Worm (Caenorhabditis elegans) whole organism, L4 larva: ENCODE measurements around the gene F38E11.6.

Experiments
- D1046.2 ChIP-seq: fragments of 200-800 bp; sonication (Bioruptor generic); IDR thresholded peaks from 2 replicates; pipeline ENCODE4 v1.3.6; 2022; ENCODE audit warnings: missing genetic modification characterization, missing compliant biosample characterization
- F26F4.8 ChIP-seq: fragments of 200-800 bp; sonication (Bioruptor generic); conservative IDR thresholded peaks from 2 replicates; pipeline ENCODE4 v1.3.6; 2022; ENCODE audit warnings: missing genetic modification characterization, missing compliant biosample characterization
- F37D6.2 ChIP-seq: sonication (generic microtip); optimal IDR thresholded peaks from 2 replicates; lab custom pipeline; 2016; ENCODE audit warnings: mild to moderate bottlenecking, missing genetic modification characterization, missing compliant biosample characterization
- F44E2.7 ChIP-seq: fragments of 200-800 bp; sonication (Bioruptor generic); IDR thresholded peaks from 2 replicates; pipeline ENCODE4 v2.1.2; 2022; ENCODE audit warnings: missing genetic modification characterization, missing compliant biosample characterization
- T26A8.4 ChIP-seq: fragments of 200-800 bp; sonication (Bioruptor generic); IDR thresholded peaks from 2 replicates; pipeline ENCODE4 v1.3.6; 2022; ENCODE audit warnings: missing genetic modification characterization, missing compliant biosample characterization
- Y5F2A.4 ChIP-seq: fragments of 200-800 bp; sonication (Bioruptor generic); optimal IDR thresholded peaks from 2 replicates; lab custom pipeline; 2018; ENCODE audit warnings: mild to moderate bottlenecking, missing genetic modification characterization, missing compliant biosample characterization
- Y75B8A.6 ChIP-seq: fragments of 200-800 bp; sonication (Bioruptor generic); IDR thresholded peaks from 2 replicates; pipeline ENCODE4 v1.3.6; 2022; ENCODE audit warnings: missing genetic modification reagents, missing genetic modification characterization, missing compliant biosample characterization
- ZK337.2 ChIP-seq: fragments of 200-800 bp; sonication (Bioruptor generic); IDR thresholded peaks from 2 replicates; pipeline ENCODE4 v1.3.6; 2022; ENCODE audit warnings: missing genetic modification reagents, missing genetic modification characterization, missing compliant biosample characterization
- ceh-20 ChIP-seq: fragments of 200-800 bp; sonication (Bioruptor generic); IDR thresholded peaks from 2 replicates; pipeline ENCODE4 v1.3.6; 2022; ENCODE audit warnings: missing genetic modification reagents, missing genetic modification characterization, missing compliant biosample characterization
- ceh-82 ChIP-seq: sonication (generic microtip); optimal IDR thresholded peaks from 2 replicates; lab custom pipeline; 2017; ENCODE audit warnings: missing biosample characterization, missing genetic modification characterization
- cey-2 ChIP-seq: sonication (generic microtip); optimal IDR thresholded peaks from 3 replicates; lab custom pipeline; 2017; ENCODE audit warnings: missing genetic modification characterization, mild to moderate bottlenecking, missing compliant biosample characterization, antibody characterized with exemption, borderline replicate concordance; ENCODE audit not compliant: insufficient read depth
- ctbp-1 ChIP-seq: fragments of 200-800 bp; sonication (Bioruptor generic); IDR thresholded peaks from 2 replicates; pipeline ENCODE4 v1.3.6; 2022; ENCODE audit warnings: missing genetic modification reagents, missing genetic modification characterization, missing compliant biosample characterization
- daf-12 ChIP-seq: fragments of 150-350 bp; optimal IDR thresholded peaks from 2 replicates; lab custom pipeline; 2014; ENCODE audit warnings: missing biosample characterization, missing genetic modification reagents, missing genetic modification characterization
- daf-16 ChIP-seq, 3 experiments: sonication (generic microtip); optimal IDR thresholded peaks; 2 replicates each; lab custom pipeline; 2016 to 2017; ENCODE audit warnings: missing genetic modification characterization in 3 of 3, missing genetic modification reagents in 3 of 3, mild to moderate bottlenecking in 2 of 3, missing compliant biosample characterization in 2 of 3, missing biosample characterization in 1 of 3, moderate library complexity in 1 of 3
- dmd-6 ChIP-seq: fragments of 200-800 bp; sonication (Bioruptor generic); IDR thresholded peaks from 2 replicates; pipeline ENCODE4 v1.3.6; 2022; ENCODE audit warnings: missing genetic modification reagents, missing genetic modification characterization, missing compliant biosample characterization
- dmd-8 ChIP-seq: fragments of 200-800 bp; sonication (Bioruptor generic); IDR thresholded peaks from 2 replicates; pipeline ENCODE4 v1.3.6; 2022; ENCODE audit warnings: missing genetic modification characterization, missing compliant biosample characterization
- dpl-1 ChIP-seq: fragments of 150-350 bp; optimal IDR thresholded peaks from 2 replicates; lab custom pipeline; 2014; ENCODE audit warnings: missing biosample characterization, missing genetic modification reagents, missing genetic modification characterization
- dve-1 ChIP-seq: sonication (generic microtip); optimal IDR thresholded peaks from 2 replicates; lab custom pipeline; 2017; ENCODE audit warnings: antibody characterized with exemption, mild to moderate bottlenecking, missing genetic modification characterization, missing compliant biosample characterization; ENCODE audit not compliant: insufficient read depth
- egl-27 ChIP-seq: sonication (generic microtip); optimal IDR thresholded peaks from 3 replicates; lab custom pipeline; 2017; ENCODE audit warnings: missing biosample characterization, missing genetic modification reagents, missing genetic modification characterization
- fkh-10 ChIP-seq: fragments of 150-350 bp; optimal IDR thresholded peaks from 2 replicates; lab custom pipeline; 2014; ENCODE audit warnings: missing biosample characterization, missing genetic modification reagents, missing genetic modification characterization
- hlh-11 ChIP-seq: fragments of 200-800 bp; sonication (Bioruptor generic); optimal IDR thresholded peaks from 2 replicates; lab custom pipeline; 2018; ENCODE audit warnings: mild to moderate bottlenecking, missing genetic modification characterization, missing compliant biosample characterization
- hlh-30 ChIP-seq: sonication (generic microtip); optimal IDR thresholded peaks from 2 replicates; lab custom pipeline; 2017; ENCODE audit warnings: antibody characterized with exemption, mild to moderate bottlenecking, missing genetic modification characterization, missing compliant biosample characterization; ENCODE audit not compliant: insufficient read depth
- lim-7 ChIP-seq: fragments of 200-800 bp; sonication (Bioruptor generic); IDR thresholded peaks from 2 replicates; pipeline ENCODE4 v1.3.6; 2022; ENCODE audit warnings: missing genetic modification characterization, missing compliant biosample characterization
- lin-1 ChIP-seq: fragments of 200-800 bp; sonication (Bioruptor generic); IDR thresholded peaks from 2 replicates; pipeline ENCODE4 v1.3.6; 2022; ENCODE audit warnings: missing genetic modification reagents, missing genetic modification characterization, missing compliant biosample characterization
- lin-13 ChIP-seq: fragments of 150-350 bp; optimal IDR thresholded peaks from 2 replicates; lab custom pipeline; 2014; ENCODE audit warnings: missing biosample characterization, missing genetic modification reagents, missing genetic modification characterization
- lin-15B ChIP-seq: fragments of 150-350 bp; sonication (generic microtip); optimal IDR thresholded peaks from 3 replicates; lab custom pipeline; 2014; ENCODE audit warnings: missing biosample characterization, missing genetic modification characterization
- lin-29 ChIP-seq: fragments of 200-800 bp; sonication (Bioruptor generic); IDR thresholded peaks from 2 replicates; pipeline ENCODE4 v1.3.6; 2022; ENCODE audit warnings: missing genetic modification reagents, missing genetic modification characterization, missing compliant biosample characterization
- lin-38 ChIP-seq: fragments of 200-800 bp; sonication (Bioruptor generic); IDR thresholded peaks from 2 replicates; pipeline ENCODE4 v1.3.6; 2022; ENCODE audit warnings: missing genetic modification reagents, missing genetic modification characterization, missing compliant biosample characterization
- madf-5 ChIP-seq, 2 experiments: fragments of 200-800 bp; sonication (Bioruptor generic); IDR thresholded peaks; 2 replicates each; pipeline ENCODE4 v1.3.6; 2022; ENCODE audit warnings: missing compliant biosample characterization in 2 of 2, missing genetic modification characterization in 2 of 2
- madf-9 ChIP-seq: fragments of 200-800 bp; sonication (Bioruptor generic); conservative IDR thresholded peaks from 2 replicates; pipeline ENCODE4 v1.3.6; 2022; ENCODE audit warnings: missing genetic modification reagents, missing genetic modification characterization, missing compliant biosample characterization
- mxl-3 ChIP-seq: fragments of 200-800 bp; sonication (Bioruptor generic); optimal IDR thresholded peaks from 2 replicates; lab custom pipeline; 2018; ENCODE audit warnings: mild to moderate bottlenecking, missing genetic modification characterization, missing compliant biosample characterization
- nhr-111 ChIP-seq: fragments of 200-800 bp; sonication (Bioruptor generic); optimal IDR thresholded peaks from 2 replicates; lab custom pipeline; 2018; ENCODE audit warnings: mild to moderate bottlenecking, missing genetic modification characterization, missing compliant biosample characterization
- nhr-28 ChIP-seq: fragments of 150-350 bp; optimal IDR thresholded peaks from 2 replicates; lab custom pipeline; 2014; ENCODE audit warnings: missing biosample characterization, missing genetic modification characterization
- nhr-41 ChIP-seq: fragments of 200-800 bp; sonication (Bioruptor generic); IDR thresholded peaks from 2 replicates; pipeline ENCODE4 v1.3.6; 2022; ENCODE audit warnings: missing genetic modification reagents, missing genetic modification characterization, missing compliant biosample characterization
- nhr-42 ChIP-seq: fragments of 200-800 bp; sonication (Bioruptor generic); IDR thresholded peaks from 2 replicates; pipeline ENCODE4 v1.3.6; 2022; ENCODE audit warnings: missing genetic modification characterization, missing compliant biosample characterization
- nhr-77 ChIP-seq: fragments of 150-350 bp; optimal IDR thresholded peaks from 2 replicates; lab custom pipeline; 2014; ENCODE audit warnings: missing biosample characterization, missing genetic modification characterization
- pha-4 ChIP-seq, 2 experiments: fragments of 150-350 bp in 1 of 2; fragments of 200-800 bp in 1 of 2; sonication (Bioruptor generic) in 1 of 2; IDR thresholded peaks in 1 of 2; optimal IDR thresholded peaks in 1 of 2; 2 replicates each; pipeline versions ENCODE4 v1.3.6 to Lab custom; 2014 to 2022; ENCODE audit warnings: missing genetic modification characterization in 2 of 2, missing genetic modification reagents in 2 of 2, missing biosample characterization in 1 of 2, missing compliant biosample characterization in 1 of 2
- php-3 ChIP-seq: fragments of 200-800 bp; sonication (Bioruptor generic); IDR thresholded peaks from 2 replicates; pipeline ENCODE4 v1.3.6; 2022; ENCODE audit warnings: missing genetic modification reagents, missing genetic modification characterization, missing compliant biosample characterization
- pqm-1 ChIP-seq: sonication (generic microtip); optimal IDR thresholded peaks from 2 replicates; lab custom pipeline; 2017; ENCODE audit warnings: missing biosample characterization, missing genetic modification characterization
- saeg-2 ChIP-seq: fragments of 200-800 bp; sonication (Bioruptor generic); IDR thresholded peaks from 2 replicates; pipeline ENCODE4 v1.3.6; 2022; ENCODE audit warnings: missing genetic modification reagents, missing genetic modification characterization, missing compliant biosample characterization
- spr-1 ChIP-seq: sonication (generic microtip); optimal IDR thresholded peaks from 2 replicates; lab custom pipeline; 2016; ENCODE audit warnings: mild to moderate bottlenecking, missing genetic modification characterization, missing compliant biosample characterization
- spr-3 ChIP-seq: fragments of 200-800 bp; sonication (Bioruptor generic); optimal IDR thresholded peaks from 2 replicates; lab custom pipeline; 2018; ENCODE audit warnings: mild to moderate bottlenecking, missing genetic modification characterization, missing compliant biosample characterization
- unc-62 ChIP-seq, 3 experiments: fragments of 150-350 bp in 1 of 3; sonication (generic microtip); optimal IDR thresholded peaks in 2 of 3; peaks in 1 of 3; 1 replicate in 1 of 3; 2 replicates in 2 of 3; lab custom pipeline; 2014 to 2017; ENCODE audit warnings: missing biosample characterization in 3 of 3, missing genetic modification characterization in 3 of 3, missing genetic modification reagents in 3 of 3, missing genotype in 1 of 3
- zag-1 ChIP-seq: fragments of 150-350 bp; optimal IDR thresholded peaks from 2 replicates; lab custom pipeline; 2014; ENCODE audit warnings: missing biosample characterization, missing genetic modification characterization
- zfp-2 ChIP-seq: sonication (generic microtip); optimal IDR thresholded peaks from 2 replicates; lab custom pipeline; 2016; ENCODE audit warnings: mild to moderate bottlenecking, missing genetic modification characterization, missing compliant biosample characterization
- zip-2 ChIP-seq: fragments of 150-350 bp; optimal IDR thresholded peaks from 2 replicates; lab custom pipeline; 2014; ENCODE audit warnings: missing biosample characterization, missing genetic modification characterization

Gene F38E11.6

ce11 chrIV:9442106-9442532 is 25.2 kb downstream of the F38E11.6 start (continued):
- TF ChIP-seq unc-62 (GFP tag; optimal IDR thresholded peaks at IDR 0.05 in 1 of 2; lab: Kevin White, UChicago) (peak in 1 of 2 experiments; percentile 99), unc-62 (tag; optimal IDR thresholded peaks at IDR 0.05; lab: Kevin White, UChicago) (no peak), F26F4.8 (GFP tag; lab: Robert Waterston, UW) (no peak), dmd-8 (GFP tag; lab: Robert Waterston, UW) (no peak), F44E2.7 (GFP tag; lab: Robert Waterston, UW) (no peak), madf-5 (GFP tag; IDR thresholded peaks at IDR 0.05; lab: Robert Waterston, UW) (no peak), nhr-41 (GFP tag; lab: Robert Waterston, UW) (no peak), Y5F2A.4 (no peak), D1046.2 (GFP tag; lab: Robert Waterston, UW) (no peak), daf-12 (tag; lab: Kevin White, UChicago) (no peak), fkh-10 (GFP tag; lab: Kevin White, UChicago) (no peak), nhr-42 (GFP tag; lab: Robert Waterston, UW) (no peak), madf-9 (GFP tag; lab: Robert Waterston, UW) (0 out of 2 replicates have a peak, but pooled peaks have one; percentile 48), spr-3 (peak; percentile 5), ceh-20 (peak; percentile 9; the same call in 1 of the 2 replicates), lin-15B (tag; lab: Kevin White, UChicago) (no peak), nhr-77 (tag; lab: Kevin White, UChicago) (peak; percentile 74), F37D6.2 (tag; lab: Kevin White, UChicago) (no peak), nhr-111 (GFP tag; lab: Kevin White, UChicago) (no peak), lin-1 (0 out of 2 replicates have a peak, but pooled peaks have one; percentile 8), lin-29 (GFP tag; lab: Robert Waterston, UW) (no peak), spr-1 (tag; lab: Kevin White, UChicago) (peak; percentile 0), hlh-30 (tag; lab: Kevin White, UChicago) (peak; percentile 76), saeg-2 (GFP tag; lab: Robert Waterston, UW) (no peak), nhr-28 (tag; lab: Kevin White, UChicago) (peak; percentile 99)

- TF ChIP-seq lim-7, result no peak
- peak; percentile 47 for TF ChIP-seq dve-1
- TF ChIP-seq dmd-6 (GFP tag; lab: Robert Waterston, UW), result peak; percentile 31
- peak; percentile 51 for TF ChIP-seq nhr-28 (tag; lab: Kevin White, UChicago)
- no peak for TF ChIP-seq dpl-1 (GFP tag; lab: Kevin White, UChicago)
- TF ChIP-seq pqm-1 (tag; lab: Kevin White, UChicago), result peak; percentile 6
- TF ChIP-seq mxl-3 (GFP tag; lab: Kevin White, UChicago), result no peak
- TF ChIP-seq nhr-77 (tag; lab: Kevin White, UChicago), result peak; percentile 37
- TF ChIP-seq pha-4 (GFP tag; IDR thresholded peaks at IDR 0.05; lab: Robert Waterston, UW), result no peak
- TF ChIP-seq pha-4 (tag; optimal IDR thresholded peaks at IDR 0.05; lab: Kevin White, UChicago), result no peak
- TF ChIP-seq ceh-82 (tag; lab: Kevin White, UChicago), result no peak
- no peak for TF ChIP-seq daf-16 (GFP tag; optimal IDR thresholded peaks at IDR 0.05; lab: Kevin White, UChicago)
- TF ChIP-seq daf-16 (tag; optimal IDR thresholded peaks at IDR 0.05; lab: Kevin White, UChicago), result peak; percentile 69
- no peak for TF ChIP-seq T26A8.4 (GFP tag; lab: Robert Waterston, UW)
- TF ChIP-seq lin-38 (GFP tag; lab: Robert Waterston, UW), result no peak
- TF ChIP-seq, all 104 proteins: peak for 6
Observed at ce11 chrIV:9441391-9441790, 25.9 kb downstream of the F38E11.6 start.

- TF ChIP-seq cey-2 (no peak), Y75B8A.6 (GFP tag; lab: Robert Waterston, UW) (no peak), nhr-111 (GFP tag; lab: Kevin White, UChicago) (no peak), zip-2 (no peak), egl-27 (tag; lab: Kevin White, UChicago) (no peak), hlh-11 (tag; lab: Kevin White, UChicago) (peak; percentile 37), nhr-42 (GFP tag; lab: Robert Waterston, UW) (0 out of 2 replicates have a peak, but pooled peaks have one; percentile 19), lin-13 (GFP tag; lab: Kevin White, UChicago) (no peak), zag-1 (no peak), F44E2.7 (GFP tag; lab: Robert Waterston, UW) (no peak), zfp-2 (no peak), dmd-8 (GFP tag; lab: Robert Waterston, UW) (no peak), ZK337.2 (GFP tag; lab: Robert Waterston, UW) (no peak), madf-9 (GFP tag; lab: Robert Waterston, UW) (no peak), php-3 (GFP tag; lab: Robert Waterston, UW) (no peak), ctbp-1 (GFP tag; lab: Robert Waterston, UW) (no peak), saeg-2 (GFP tag; lab: Robert Waterston, UW) (no peak)
Observed at ce11 chrIV:9440880-9441336, 26.4 kb downstream of the F38E11.6 start, which contains the start of gene idh-1. idh-1 (minus strand) TSS chrIV:9441107.
